Fruit fly (Drosophila melanogaster) whole organism, wandering third instar larva: Measurements from ENCODE around the gene CG14459.
A peak's percentile ranks its signal among the peaks of the same experiment; 100 is the strongest.

ENCODE experiments used
- Abd-B ChIP-seq: fragments of >200 bp; optimal IDR thresholded peaks from 2 replicates; lab custom pipeline; 2017; ENCODE audit warnings: missing biosample characterization, missing genetic modification characterization
- CG32264 ChIP-seq: fragments of 200-800 bp; sonication (Bioruptor generic); optimal IDR thresholded peaks from 2 replicates; lab custom pipeline; 2016; ENCODE audit warnings: missing biosample characterization, missing genetic modification characterization
- CrebA ChIP-seq: fragments of 200-800 bp; sonication (Bioruptor generic); optimal IDR thresholded peaks from 2 replicates; lab custom pipeline; 2016; ENCODE audit warnings: missing biosample characterization, mild to moderate bottlenecking, missing genetic modification characterization, borderline replicate concordance
- Dfd ChIP-seq: fragments of >200 bp; optimal IDR thresholded peaks from 2 replicates; lab custom pipeline; 2017; ENCODE audit warnings: missing biosample characterization, missing genetic modification characterization
- Dif ChIP-seq: fragments of 200-275, 200-300 bp; sonication (Bioruptor generic); optimal IDR thresholded peaks from 2 replicates; lab custom pipeline; 2018; ENCODE audit warnings: missing biosample characterization, missing genetic modification characterization; ENCODE audit not compliant: partially characterized antibody
- GATAd ChIP-seq: sonication (Bioruptor generic); optimal IDR thresholded peaks from 2 replicates; lab custom pipeline; 2016; ENCODE audit warnings: missing biosample characterization, missing genetic modification characterization
- HLH106 ChIP-seq: fragments of 200-800 bp; optimal IDR thresholded peaks from 3 replicates; lab custom pipeline; 2019; ENCODE audit warnings: missing biosample characterization, mild to moderate bottlenecking, missing genetic modification characterization, moderate library complexity
- Hnf4 ChIP-seq: fragments of 200-800 bp; sonication (Bioruptor generic); optimal IDR thresholded peaks from 2 replicates; lab custom pipeline; 2016; ENCODE audit warnings: missing biosample characterization, mild to moderate bottlenecking, missing genetic modification characterization
- Hr78 ChIP-seq: fragments of >200 bp; optimal IDR thresholded peaks from 2 replicates; lab custom pipeline; 2017; ENCODE audit warnings: missing biosample characterization, missing genetic modification characterization
- Hr83 ChIP-seq: fragments of 200-300 bp; sonication (Bioruptor generic); optimal IDR thresholded peaks from 2 replicates; lab custom pipeline; 2016; ENCODE audit warnings: missing biosample characterization, mild to moderate bottlenecking, missing genetic modification characterization, moderate library complexity; ENCODE audit not compliant: poor library complexity, severe bottlenecking
- Mio ChIP-seq: sonication (Bioruptor generic); optimal IDR thresholded peaks from 2 replicates; lab custom pipeline; 2016; ENCODE audit warnings: missing biosample characterization, missing genetic modification characterization
- N ChIP-seq: fragments of >200 bp; optimal IDR thresholded peaks from 2 replicates; lab custom pipeline; 2018; ENCODE audit warnings: missing biosample characterization, missing external identifiers, missing genetic modification characterization
- OdsH ChIP-seq: fragments of 200-800 bp; sonication (Bioruptor generic); optimal IDR thresholded peaks from 2 replicates; lab custom pipeline; 2016; ENCODE audit warnings: missing biosample characterization, mild to moderate bottlenecking, missing genetic modification characterization
- Rel ChIP-seq, 2 experiments: fragments of 200-800 bp; sonication (Bioruptor generic) in 1 of 2; optimal IDR thresholded peaks; 2 replicates in 1 of 2; 3 replicates in 1 of 2; lab custom pipeline; 2016 to 2019; ENCODE audit warnings: mild to moderate bottlenecking in 2 of 2, missing biosample characterization in 2 of 2, missing genetic modification characterization in 2 of 2, moderate library complexity in 1 of 2
- Sp1 ChIP-seq: fragments of 200-800 bp; sonication (Bioruptor generic); optimal IDR thresholded peaks from 3 replicates; lab custom pipeline; 2019; ENCODE audit warnings: missing biosample characterization, mild to moderate bottlenecking, missing genetic modification characterization, moderate library complexity
- Vsx2 ChIP-seq: fragments of 200-300, 225-300 bp; sonication (Bioruptor generic); optimal IDR thresholded peaks from 2 replicates; lab custom pipeline; 2018; ENCODE audit warnings: missing biosample characterization, missing genetic modification characterization; ENCODE audit not compliant: partially characterized antibody
- br ChIP-seq: fragments of 200-800 bp; sonication (Bioruptor generic); optimal IDR thresholded peaks from 2 replicates; lab custom pipeline; 2016; ENCODE audit warnings: missing biosample characterization, missing genetic modification characterization
- dl ChIP-seq, 2 experiments: fragments of 175-275, 200-275 bp in 1 of 2; fragments of 200-275 bp in 1 of 2; sonication (Bioruptor generic); optimal IDR thresholded peaks; lab custom pipeline; 2018; ENCODE audit warnings: mild to moderate bottlenecking in 2 of 2, missing biosample characterization in 2 of 2, missing genetic modification characterization in 2 of 2, moderate library complexity in 2 of 2; ENCODE audit not compliant: partially characterized antibody in 2 of 2, insufficient read depth in 1 of 2
- dmrt93B ChIP-seq: fragments of 200-800 bp; sonication (Bioruptor generic); optimal IDR thresholded peaks from 2 replicates; lab custom pipeline; 2018; ENCODE audit warnings: missing biosample characterization, mild to moderate bottlenecking, missing genetic modification characterization
- dsf ChIP-seq: sonication (Bioruptor generic); optimal IDR thresholded peaks from 2 replicates; lab custom pipeline; 2016; ENCODE audit warnings: missing biosample characterization, missing genetic modification characterization, borderline replicate concordance
- ey ChIP-seq: fragments of 200-800 bp; sonication (Bioruptor generic); optimal IDR thresholded peaks from 2 replicates; lab custom pipeline; 2016; ENCODE audit warnings: missing biosample characterization, missing genetic modification characterization
- foxo ChIP-seq, 2 experiments: fragments of 200-800 bp; sonication (Bioruptor generic); optimal IDR thresholded peaks; 2 replicates in 1 of 2; 3 replicates in 1 of 2; lab custom pipeline; 2016 to 2017; ENCODE audit warnings: missing biosample characterization in 2 of 2, missing genetic modification characterization in 2 of 2
- fru ChIP-seq: fragments of 200-800 bp; sonication (Bioruptor generic); optimal IDR thresholded peaks from 3 replicates; lab custom pipeline; 2016; ENCODE audit warnings: missing biosample characterization, mild to moderate bottlenecking, missing genetic modification characterization
- h ChIP-seq: fragments of 200-800 bp; sonication (Bioruptor generic); optimal IDR thresholded peaks from 3 replicates; lab custom pipeline; 2016; ENCODE audit warnings: missing biosample characterization, mild to moderate bottlenecking, missing genetic modification characterization
- jim ChIP-seq: fragments of 175-275, 200-325 bp; sonication (Bioruptor generic); optimal IDR thresholded peaks from 2 replicates; lab custom pipeline; 2016; ENCODE audit warnings: missing biosample characterization, mild to moderate bottlenecking, missing genetic modification characterization
- lola ChIP-seq: fragments of >200 bp; optimal IDR thresholded peaks from 2 replicates; lab custom pipeline; 2017; ENCODE audit warnings: missing biosample characterization, missing genetic modification characterization
- pan ChIP-seq: fragments of >200 bp; optimal IDR thresholded peaks from 2 replicates; lab custom pipeline; 2017
- psq ChIP-seq: fragments of 200-800 bp; sonication (Bioruptor generic); optimal IDR thresholded peaks from 3 replicates; lab custom pipeline; 2017; ENCODE audit warnings: missing biosample characterization, mild to moderate bottlenecking, missing genetic modification characterization, moderate library complexity
- rgr ChIP-seq: fragments of 200-800 bp; sonication (Bioruptor generic); optimal IDR thresholded peaks from 3 replicates; lab custom pipeline; 2016; ENCODE audit warnings: missing biosample characterization, mild to moderate bottlenecking, missing genetic modification characterization
- sv ChIP-seq: fragments of 200-800 bp; sonication (Bioruptor generic); optimal IDR thresholded peaks from 3 replicates; lab custom pipeline; 2016; ENCODE audit warnings: missing biosample characterization, missing genetic modification characterization
- tai ChIP-seq: sonication (Bioruptor generic); optimal IDR thresholded peaks from 2 replicates; lab custom pipeline; 2016; ENCODE audit warnings: missing biosample characterization, missing genetic modification characterization
- usp ChIP-seq: fragments of >200 bp; optimal IDR thresholded peaks from 2 replicates; lab custom pipeline; 2017; ENCODE audit warnings: missing biosample characterization, missing genetic modification characterization
- woc ChIP-seq: sonication (Bioruptor generic); optimal IDR thresholded peaks from 2 replicates; lab custom pipeline; 2016; ENCODE audit warnings: missing biosample characterization, mild to moderate bottlenecking, missing genetic modification characterization

CG14459 gene

dm6 chr3L:22669275-22670006 lies 31.7 kb upstream of the CG14459 start, which contains the start of gene Jhbp6:
Gene Jhbp6, plus strand, starts transcription at chr3L:22669956.
- TF ChIP-seq Rel (GFP tag; optimal IDR thresholded peaks at IDR 0.05; lab: Kevin White, UChicago), result no peak
- TF ChIP-seq Rel (tag; optimal IDR thresholded peaks at IDR 0.05; lab: Kevin White, UChicago), result peak; percentile 13
- no peak for TF ChIP-seq dl (GFP tag; optimal IDR thresholded peaks at IDR 0.05; lab: Kevin White, UChicago; ENCODE audit: insufficient read depth in 1 of 2, partially characterized antibody in 2 of 2)
- TF ChIP-seq woc, result no peak
- TF ChIP-seq rgr (GFP tag; lab: Kevin White, UChicago), result peak; percentile 12

- no peak for TF ChIP-seq Dif (GFP tag; lab: Kevin White, UChicago)
- no peak for TF ChIP-seq br (GFP tag; lab: Kevin White, UChicago)
- TF ChIP-seq CG32264 (GFP tag; lab: Kevin White, UChicago), result no peak
- TF ChIP-seq ey (GFP tag; lab: Kevin White, UChicago), result peak; percentile 44
- no peak for TF ChIP-seq Dfd
- TF ChIP-seq usp (GFP tag; lab: Kevin White, UChicago), result no peak
- peak; percentile 11 for TF ChIP-seq OdsH (GFP tag; lab: Kevin White, UChicago)
- TF ChIP-seq h (GFP tag; lab: Kevin White, UChicago), result peak; percentile 46
- TF ChIP-seq tai (GFP tag; lab: Kevin White, UChicago), result no peak
- TF ChIP-seq dl (GFP tag; optimal IDR thresholded peaks at IDR 0.05; lab: Kevin White, UChicago; ENCODE audit: insufficient read depth in 1 of 2, partially characterized antibody in 2 of 2), result no peak
- TF ChIP-seq HLH106, result peak; percentile 27
- no peak for TF ChIP-seq dmrt93B (GFP tag; lab: Kevin White, UChicago)
- TF ChIP-seq CrebA, result no peak
- TF ChIP-seq Vsx2 (GFP tag; lab: Kevin White, UChicago), result no peak
- peak in 1 of 2 experiments; percentile 8 for TF ChIP-seq foxo (GFP tag; optimal IDR thresholded peaks at IDR 0.05; lab: Kevin White, UChicago)
- no peak for TF ChIP-seq Hr83 (GFP tag; lab: Kevin White, UChicago)
- TF ChIP-seq fru (GFP tag; lab: Kevin White, UChicago), result peak; percentile 25
- no peak for TF ChIP-seq jim (GFP tag; lab: Kevin White, UChicago)
- TF ChIP-seq Sp1 (GFP tag; lab: Kevin White, UChicago), result peak; percentile 1
- no peak for TF ChIP-seq Mio
- TF ChIP-seq Abd-B (GFP tag; lab: Kevin White, UChicago), result no peak
- no peak for TF ChIP-seq Hr78 (GFP tag; lab: Kevin White, UChicago)
- TF ChIP-seq sv (GFP tag; lab: Kevin White, UChicago), result no peak
- TF ChIP-seq psq (GFP tag; lab: Kevin White, UChicago), result no peak
- TF ChIP-seq Hnf4 (GFP tag; lab: Kevin White, UChicago), result no peak
- TF ChIP-seq N (GFP tag; lab: Kevin White, UChicago), result no peak
- TF ChIP-seq woc, result no peak
- no peak for TF ChIP-seq Rel (GFP tag; optimal IDR thresholded peaks at IDR 0.05; lab: Kevin White, UChicago)
- TF ChIP-seq Rel (tag; optimal IDR thresholded peaks at IDR 0.05; lab: Kevin White, UChicago), result no peak
- TF ChIP-seq lola (GFP tag; lab: Kevin White, UChicago), result no peak
- no peak for TF ChIP-seq dsf (GFP tag; lab: Kevin White, UChicago)
- peak; percentile 49 for TF ChIP-seq rgr (GFP tag; lab: Kevin White, UChicago)
Measured at dm6 chr3L:22665110-22665509, 27.4 kb upstream of the CG14459 start.

dm6 chr3L:22652425-22652824 lies 14.7 kb upstream of the CG14459 start, which contains the start of gene CG33772:
Gene CG33772, minus strand, starts transcription at chr3L:22652525.
- TF ChIP-seq Dif (GFP tag; lab: Kevin White, UChicago) (no peak), psq (GFP tag; lab: Kevin White, UChicago) (no peak), Mio (no peak), tai (GFP tag; lab: Kevin White, UChicago) (no peak), rgr (GFP tag; lab: Kevin White, UChicago) (no peak), CG32264 (GFP tag; lab: Kevin White, UChicago) (no peak), fru (GFP tag; lab: Kevin White, UChicago) (no peak), pan (no peak), h (GFP tag; lab: Kevin White, UChicago) (no peak), Dfd (no peak), dmrt93B (GFP tag; lab: Kevin White, UChicago) (no peak), Hnf4 (GFP tag; lab: Kevin White, UChicago) (no peak), jim (GFP tag; lab: Kevin White, UChicago) (no peak), GATAd (GFP tag; lab: Kevin White, UChicago) (no peak), Hr78 (GFP tag; lab: Kevin White, UChicago) (no peak), Rel (GFP tag; optimal IDR thresholded peaks at IDR 0.05; lab: Kevin White, UChicago) (no peak), Rel (tag; optimal IDR thresholded peaks at IDR 0.05; lab: Kevin White, UChicago) (no peak)
